Worm (Caenorhabditis elegans) whole organism, L3 larva: ENCODE data around the gene F44A2.3.

Source experiments
- R02D3.7 ChIP-seq: fragments of 150-350 bp; optimal IDR thresholded peaks from 2 replicates; lab custom pipeline; 2014; ENCODE audit warnings: missing biosample characterization, missing genetic modification characterization
- egl-27 ChIP-seq: sonication (generic microtip); optimal IDR thresholded peaks from 4 replicates; lab custom pipeline; 2017; ENCODE audit warnings: missing biosample characterization, missing genetic modification reagents, missing genetic modification characterization
- elt-2 ChIP-seq: sonication (generic microtip); optimal IDR thresholded peaks from 2 replicates; lab custom pipeline; 2016; ENCODE audit warnings: missing genetic modification reagents, mild to moderate bottlenecking, missing genetic modification characterization, missing compliant biosample characterization
- mdl-1 ChIP-seq: fragments of 150-350 bp; optimal IDR thresholded peaks from 2 replicates; lab custom pipeline; 2014; ENCODE audit warnings: missing biosample characterization, missing genetic modification characterization
- nfya-1 ChIP-seq: sonication (generic microtip); optimal IDR thresholded peaks from 2 replicates; lab custom pipeline; 2017; ENCODE audit warnings: missing genetic modification characterization, mild to moderate bottlenecking, missing compliant biosample characterization, antibody characterized with exemption, moderate library complexity; ENCODE audit not compliant: insufficient read depth
- nhr-237 ChIP-seq: fragments of 150-350 bp; optimal IDR thresholded peaks from 2 replicates; lab custom pipeline; 2014; ENCODE audit warnings: missing biosample characterization, missing genetic modification characterization
- nhr-28 ChIP-seq: fragments of 150-350 bp; optimal IDR thresholded peaks from 2 replicates; lab custom pipeline; 2014; ENCODE audit warnings: missing biosample characterization, missing genetic modification characterization
- pha-4 ChIP-seq: fragments of 150-350 bp; optimal IDR thresholded peaks from 2 replicates; lab custom pipeline; 2014; ENCODE audit warnings: missing biosample characterization, missing genetic modification reagents, missing genetic modification characterization
- snpc-4 ChIP-seq: fragments of 150-350 bp; optimal IDR thresholded peaks from 2 replicates; lab custom pipeline; 2014; ENCODE audit warnings: missing biosample characterization, missing genetic modification characterization
- unc-39 ChIP-seq: sonication (generic microtip); optimal IDR thresholded peaks from 4 replicates; lab custom pipeline; 2017; ENCODE audit warnings: missing biosample characterization, missing genetic modification characterization
- unc-62 ChIP-seq: fragments of 150-350 bp; sonication (generic microtip); optimal IDR thresholded peaks from 4 replicates; lab custom pipeline; 2014; ENCODE audit warnings: missing biosample characterization, missing genetic modification reagents, missing genetic modification characterization
- ztf-11 ChIP-seq: fragments of 150-350 bp; optimal IDR thresholded peaks from 2 replicates; lab custom pipeline; 2014; ENCODE audit warnings: missing biosample characterization, missing genetic modification characterization

ce11 chrV:9257467-9257866, 47.7 kb upstream of the F44A2.3 start, which contains the start of gene F07C3.16:
- TF ChIP-seq unc-62 (GFP tag; lab: Kevin White, UChicago) (no peak), R02D3.7 (no peak), mdl-1 (tag; lab: Kevin White, UChicago) (no peak), snpc-4 (tag; lab: Kevin White, UChicago) (no peak), ztf-11 (tag; lab: Kevin White, UChicago) (no peak), unc-39 (tag; lab: Kevin White, UChicago) (no peak), pha-4 (no peak), nhr-28 (tag; lab: Kevin White, UChicago) (no peak), egl-27 (tag; lab: Kevin White, UChicago) (no peak), nfya-1 (tag; lab: Kevin White, UChicago) (no peak), nhr-237 (tag; lab: Kevin White, UChicago) (no peak), elt-2 (tag; lab: Kevin White, UChicago) (no peak)
